Fruit fly (Drosophila melanogaster): Measurements from ENCODE around the gene tna.

The tna gene

dm6 chr3L:10827348-10827747 lies 8.0 kb upstream of the tna start (continued):
- TF ChIP-seq CG5245 (GFP tag; optimal IDR thresholded peaks at IDR 0.05): no peak
- TF ChIP-seq CG12219 (GFP tag; optimal IDR thresholded peaks at IDR 0.05): no peak
- no peak for TF ChIP-seq YL-1 (GFP tag; optimal IDR thresholded peaks at IDR 0.05)
- no peak for TF ChIP-seq Lim3 (GFP tag; IDR thresholded peaks at IDR 0.05)
- no peak for TF ChIP-seq Chrac-16 (GFP tag; optimal IDR thresholded peaks at IDR 0.05)
- TF ChIP-seq CG9215 (GFP tag; IDR thresholded peaks at IDR 0.05): no peak
- no peak for TF ChIP-seq dan (GFP tag; IDR thresholded peaks at IDR 0.05)
- no peak for TF ChIP-seq Ets97D (GFP tag; optimal IDR thresholded peaks at IDR 0.05)
- TF ChIP-seq Sry-δ (GFP tag; optimal IDR thresholded peaks at IDR 0.05): no peak
- no peak for TF ChIP-seq NK7.1 (GFP tag; optimal IDR thresholded peaks at IDR 0.05)
- no peak for TF ChIP-seq CG12299 (tag; optimal IDR thresholded peaks at IDR 0.05)
- no peak for TF ChIP-seq Bgb (GFP tag; IDR thresholded peaks at IDR 0.05; ENCODE audit: partially characterized antibody)
- TF ChIP-seq phol (tag; optimal IDR thresholded peaks at IDR 0.05): peak; percentile 45
- TF ChIP-seq Dip2 (GFP tag; IDR thresholded peaks at IDR 0.05): no peak
- TF ChIP-seq grn (GFP tag; optimal IDR thresholded peaks at IDR 0.05): no peak
- no peak for TF ChIP-seq Tbp (GFP tag; optimal IDR thresholded peaks at IDR 0.05)
- no peak for TF ChIP-seq CHES-1-like (GFP tag; optimal IDR thresholded peaks at IDR 0.05)
- TF ChIP-seq vnd (GFP tag; IDR thresholded peaks at IDR 0.05; ENCODE audit: partially characterized antibody): no peak
- peak; percentile 78 for TF ChIP-seq CG7556 (GFP tag; optimal IDR thresholded peaks at IDR 0.05)
- no peak for TF ChIP-seq CG1529 (GFP tag; optimal IDR thresholded peaks at IDR 0.05)
- TF ChIP-seq bsh (GFP tag; optimal IDR thresholded peaks at IDR 0.05): no peak
- no peak for TF ChIP-seq cad (GFP tag; optimal IDR thresholded peaks at IDR 0.05)
- TF ChIP-seq dati (GFP tag; IDR thresholded peaks at IDR 0.05): no peak
- no peak for TF ChIP-seq so (GFP tag; IDR thresholded peaks at IDR 0.05)
- no peak for TF ChIP-seq ase (GFP tag; IDR thresholded peaks at IDR 0.05)
- no peak for TF ChIP-seq crc (GFP tag; optimal IDR thresholded peaks at IDR 0.05)
- TF ChIP-seq CG12942 (GFP tag; optimal IDR thresholded peaks at IDR 0.05): no peak
- no peak for TF ChIP-seq hb (GFP tag; IDR thresholded peaks at IDR 0.05; ENCODE audit: partially characterized antibody)
- no peak for TF ChIP-seq stwl (tag; optimal IDR thresholded peaks at IDR 0.05)
- peak; percentile 8 for TF ChIP-seq sug (tag; optimal IDR thresholded peaks at IDR 0.05)
- no peak for TF ChIP-seq CG43689 (GFP tag; IDR thresholded peaks at IDR 0.05)
- TF ChIP-seq CG4424 (GFP tag; optimal IDR thresholded peaks at IDR 0.05): no peak
- no peak for TF ChIP-seq CG18011 (GFP tag; optimal IDR thresholded peaks at IDR 0.05)
- TF ChIP-seq toy (GFP tag; IDR thresholded peaks at IDR 0.05): no peak
- TF ChIP-seq Antp (GFP tag; optimal IDR thresholded peaks at IDR 0.05): no peak
- TF ChIP-seq CG13123 (GFP tag; optimal IDR thresholded peaks at IDR 0.05): no peak
- TF ChIP-seq Xrp1 (GFP tag; IDR thresholded peaks at IDR 0.05): 0 out of 2 replicates have a peak, but pooled peaks have one; percentile 8
- no peak for TF ChIP-seq chif (GFP tag; optimal IDR thresholded peaks at IDR 0.05)
- no peak for TF ChIP-seq dm (GFP tag; optimal IDR thresholded peaks at IDR 0.05)
- no peak for TF ChIP-seq CG3407 (GFP tag; optimal IDR thresholded peaks at IDR 0.05)
- no peak for TF ChIP-seq CG4360 (GFP tag; IDR thresholded peaks at IDR 0.05)
- peak; percentile 47 for TF ChIP-seq Sox100B (GFP tag; optimal IDR thresholded peaks at IDR 0.05)
- TF ChIP-seq ken (GFP tag; IDR thresholded peaks at IDR 0.05): no peak
- no peak for TF ChIP-seq pb (GFP tag; optimal IDR thresholded peaks at IDR 0.05)
- TF ChIP-seq CG4730 (GFP tag; IDR thresholded peaks at IDR 0.05): no peak
- TF ChIP-seq Hr39 (optimal IDR thresholded peaks at IDR 0.05): no peak
- peak; percentile 35 for TF ChIP-seq CG12659 (GFP tag; optimal IDR thresholded peaks at IDR 0.05)
- TF ChIP-seq trem (tag; optimal IDR thresholded peaks at IDR 0.05): no peak
- no peak for TF ChIP-seq Nf-YA (GFP tag; IDR thresholded peaks at IDR 0.05)
- no peak for TF ChIP-seq wek (GFP tag; optimal IDR thresholded peaks at IDR 0.05)
- no peak for TF ChIP-seq CG3995 (GFP tag; optimal IDR thresholded peaks at IDR 0.05)
- TF ChIP-seq Optix (GFP tag; IDR thresholded peaks at IDR 0.05): no peak
- no peak for TF ChIP-seq CG4820 (GFP tag; optimal IDR thresholded peaks at IDR 0.05)
- no peak for TF ChIP-seq CG31365 (tag; optimal IDR thresholded peaks at IDR 0.05)

Measured in whole organism, embryonic.